Fruit fly (Drosophila melanogaster): ENCODE results near the gene Shab.

Gene Shab

dm6 chr3L:2881582-2881981, 13.2 kb upstream of the Shab start:
- TF ChIP-seq CG1832 (GFP tag; optimal IDR thresholded peaks at IDR 0.05) (peak; percentile 86), D19B (GFP tag; optimal IDR thresholded peaks at IDR 0.05) (no peak), CG5245 (GFP tag; optimal IDR thresholded peaks at IDR 0.05) (no peak), CG4360 (GFP tag; IDR thresholded peaks at IDR 0.05) (peak; percentile 100), CG10321 (GFP tag; IDR thresholded peaks at IDR 0.05) (peak; percentile 69), trem (tag; optimal IDR thresholded peaks at IDR 0.05) (peak; percentile 13), CG9609 (GFP tag; optimal IDR thresholded peaks at IDR 0.05) (no peak), nerfin-1 (tag; optimal IDR thresholded peaks at IDR 0.05) (peak; percentile 85), CTCF (GFP tag; optimal IDR thresholded peaks at IDR 0.05) (no peak), twi (tag; optimal IDR thresholded peaks at IDR 0.05) (peak; percentile 94), vvl (GFP tag; IDR thresholded peaks at IDR 0.05) (0 out of 2 replicates have a peak, but pooled peaks have one; percentile 17), Adf1 (GFP tag; IDR thresholded peaks at IDR 0.05) (peak; percentile 6; the same call in 1 of the 2 replicates), CG8924 (tag; optimal IDR thresholded peaks at IDR 0.05) (peak; percentile 65), CG15073 (GFP tag; optimal IDR thresholded peaks at IDR 0.05) (no peak), bsh (GFP tag; optimal IDR thresholded peaks at IDR 0.05) (no peak), CG6791 (GFP tag; IDR thresholded peaks at IDR 0.05; ENCODE audit: partially characterized antibody) (peak; percentile 28; the same call in 1 of the 3 replicates), zen (tag; optimal IDR thresholded peaks at IDR 0.05) (peak; percentile 13), tll (GFP tag; optimal IDR thresholded peaks at IDR 0.05) (peak in 1 of 2 experiments; percentile 77), pros (GFP tag; optimal IDR thresholded peaks at IDR 0.05) (peak; percentile 41), CG2199 (GFP tag; IDR thresholded peaks at IDR 0.05) (no peak), da (GFP tag; optimal IDR thresholded peaks at IDR 0.05) (peak; percentile 63), ac (GFP tag; optimal IDR thresholded peaks at IDR 0.05) (peak; percentile 92), Stat92E (GFP tag; optimal IDR thresholded peaks at IDR 0.05) (peak in 1 of 3 experiments; percentile 13), CG14710 (tag; optimal IDR thresholded peaks at IDR 0.05) (peak; percentile 61), Awh (GFP tag; IDR thresholded peaks at IDR 0.05) (no peak), Kr (GFP tag; optimal IDR thresholded peaks at IDR 0.05) (peak; percentile 39), HmgD (GFP tag; optimal IDR thresholded peaks at IDR 0.05) (peak; percentile 31), Six4 (GFP tag; optimal IDR thresholded peaks at IDR 0.05) (no peak), Lpt (GFP tag; optimal IDR thresholded peaks at IDR 0.05) (peak; percentile 65), CG9727 (GFP tag; optimal IDR thresholded peaks at IDR 0.05) (peak; percentile 14), prd (optimal IDR thresholded peaks at IDR 0.05) (no peak), prd (GFP tag; IDR thresholded peaks at IDR 0.05) (peak; percentile 12; the same call in 1 of the 3 replicates), cg (GFP tag; optimal IDR thresholded peaks at IDR 0.05) (peak; percentile 47), D (optimal IDR thresholded peaks at IDR 0.05) (peak; percentile 78), D (GFP tag; optimal IDR thresholded peaks at IDR 0.05) (no peak), CG8765 (GFP tag; IDR thresholded peaks at IDR 0.05) (0 out of 2 replicates have a peak, but pooled peaks have one; percentile 32), H2.0 (GFP tag; IDR thresholded peaks at IDR 0.05) (no peak), CG5180 (GFP tag; optimal IDR thresholded peaks at IDR 0.05) (peak; percentile 79), cwo (GFP tag; optimal IDR thresholded peaks at IDR 0.05) (no peak)

dm6 chr3L:2882328-2882727, 12.5 kb upstream of the Shab start:
- no peak for TF ChIP-seq CG3847 (GFP tag; IDR thresholded peaks at IDR 0.05)
- no peak for TF ChIP-seq CG17385 (GFP tag; optimal IDR thresholded peaks at IDR 0.05)
- TF ChIP-seq lab (GFP tag; optimal IDR thresholded peaks at IDR 0.05): no peak
- no peak for TF ChIP-seq Sry-δ (GFP tag; optimal IDR thresholded peaks at IDR 0.05)
- TF ChIP-seq CG6689 (GFP tag; IDR thresholded peaks at IDR 0.05): no peak
- no peak for TF ChIP-seq CG2875 (GFP tag; optimal IDR thresholded peaks at IDR 0.05)
- TF ChIP-seq CG7963 (GFP tag; IDR thresholded peaks at IDR 0.05; ENCODE audit: partially characterized antibody): no peak
- TF ChIP-seq abd-A (tag; optimal IDR thresholded peaks at IDR 0.05): no peak
- no peak for TF ChIP-seq lmd (GFP tag; IDR thresholded peaks at IDR 0.05)
- no peak for TF ChIP-seq CG10267 (tag; optimal IDR thresholded peaks at IDR 0.05)
- TF ChIP-seq CG4820 (GFP tag; optimal IDR thresholded peaks at IDR 0.05): no peak
- TF ChIP-seq Usf (GFP tag; optimal IDR thresholded peaks at IDR 0.05): no peak
- TF ChIP-seq vfl (GFP tag; optimal IDR thresholded peaks at IDR 0.05): no peak
- no peak for TF ChIP-seq Sry-β (GFP tag; optimal IDR thresholded peaks at IDR 0.05)
- no peak for TF ChIP-seq tx (GFP tag; optimal IDR thresholded peaks at IDR 0.05)

All from whole organism, embryonic.